Fruit fly (Drosophila melanogaster): Measurements from ENCODE around the gene Hand.

dm6 chr2L:10291276-10291675 is 3.9 kb downstream of the Hand start:
- TF ChIP-seq pan (optimal IDR thresholded peaks at IDR 0.05) (no peak), CG8478 (optimal IDR thresholded peaks at IDR 0.05) (no peak), psq (optimal IDR thresholded peaks at IDR 0.05) (no peak)

Measured in whole organism.